Fruit fly (Drosophila melanogaster) whole organism, embryonic: ENCODE measurements around the gene Ugt36F1.

Experiments
- CG11398 ChIP-seq: fragments of 200-800 bp; sonication (Bioruptor generic); optimal IDR thresholded peaks from 2 replicates; lab custom pipeline; 2016; ENCODE audit warnings: missing biosample characterization, missing genetic modification characterization
- CG12391 ChIP-seq: fragments of 200-800 bp; sonication (Bioruptor generic); optimal IDR thresholded peaks from 3 replicates; lab custom pipeline; 2018; ENCODE audit warnings: missing biosample characterization, mild to moderate bottlenecking, missing genetic modification characterization, moderate library complexity
- CG14014 ChIP-seq: fragments of 200-800 bp; sonication (Bioruptor generic); IDR thresholded peaks from 2 replicates; pipeline ENCODE4 v1.3.6; 2022; ENCODE audit warnings: missing biosample characterization, missing genetic modification characterization
- CG14860 ChIP-seq: fragments of 200-800 bp; sonication (Bioruptor generic); IDR thresholded peaks from 3 replicates; pipeline ENCODE4 v1.3.6; 2022; ENCODE audit warnings: missing biosample characterization, missing genetic modification characterization; ENCODE audit not compliant: partially characterized antibody
- CG15514 ChIP-seq: fragments of 200-800 bp; sonication (Bioruptor generic); optimal IDR thresholded peaks from 3 replicates; lab custom pipeline; 2017; ENCODE audit warnings: missing biosample characterization, missing genetic modification characterization, mild to moderate bottlenecking, moderate library complexity, missing genetic modification reagents
- CG16863 ChIP-seq: fragments of 200-800 bp; sonication (Bioruptor generic); optimal IDR thresholded peaks from 3 replicates; lab custom pipeline; 2016; ENCODE audit warnings: missing biosample characterization, missing genetic modification characterization
- CG18262 ChIP-seq: fragments of 200-800 bp; optimal IDR thresholded peaks from 3 replicates; lab custom pipeline; 2019; ENCODE audit warnings: missing biosample characterization, mild to moderate bottlenecking, missing genetic modification characterization, moderate library complexity
- CG30020 ChIP-seq: fragments of 200-800 bp; optimal IDR thresholded peaks from 2 replicates; lab custom pipeline; 2019; ENCODE audit warnings: missing biosample characterization, mild to moderate bottlenecking, missing genetic modification characterization, moderate library complexity
- CG3163 ChIP-seq: fragments of 200-800 bp; sonication (Bioruptor generic); optimal IDR thresholded peaks from 3 replicates; lab custom pipeline; 2016; ENCODE audit warnings: missing biosample characterization, missing genetic modification characterization
- CG34422 ChIP-seq: fragments of 200-800 bp; sonication (Bioruptor generic); IDR thresholded peaks from 3 replicates; pipeline ENCODE4 v1.3.6; 2022; ENCODE audit warnings: missing biosample characterization, missing genetic modification characterization
- CG7271 ChIP-seq: fragments of 200-800 bp; sonication (Bioruptor generic); optimal IDR thresholded peaks from 2 replicates; lab custom pipeline; 2018; ENCODE audit warnings: missing biosample characterization, mild to moderate bottlenecking, missing genetic modification characterization, moderate library complexity
- CG7745 ChIP-seq: fragments of 200-800 bp; sonication (Bioruptor generic); optimal IDR thresholded peaks from 2 replicates; lab custom pipeline; 2018; ENCODE audit warnings: missing biosample characterization, mild to moderate bottlenecking, missing genetic modification characterization, moderate library complexity
- CG7839 ChIP-seq: fragments of 200-800 bp; sonication (Bioruptor generic); optimal IDR thresholded peaks from 3 replicates; lab custom pipeline; 2018; ENCODE audit warnings: missing biosample characterization, mild to moderate bottlenecking, missing genetic modification characterization, moderate library complexity
- CG8281 ChIP-seq: fragments of 200-800 bp; sonication (Bioruptor generic); optimal IDR thresholded peaks from 2 replicates; lab custom pipeline; 2018; ENCODE audit warnings: missing biosample characterization, mild to moderate bottlenecking, missing genetic modification characterization, moderate library complexity
- CG8944 ChIP-seq: fragments of 200-800 bp; sonication (Bioruptor generic); optimal IDR thresholded peaks from 3 replicates; lab custom pipeline; 2016; ENCODE audit warnings: missing biosample characterization, missing genetic modification characterization
- Doc3 ChIP-seq: fragments of 200-800 bp; sonication (Bioruptor generic); IDR thresholded peaks from 3 replicates; pipeline ENCODE4 v1.3.6; 2022; ENCODE audit warnings: missing biosample characterization, missing genetic modification characterization; ENCODE audit not compliant: partially characterized antibody
- Gug ChIP-seq: fragments of 200-800 bp; sonication (Bioruptor generic); IDR thresholded peaks from 4 replicates; pipeline ENCODE4 v1.3.6; 2022; ENCODE audit warnings: missing biosample characterization, missing genetic modification characterization
- HLH54F ChIP-seq: fragments of 200-800 bp; sonication (Bioruptor generic); optimal IDR thresholded peaks from 3 replicates; lab custom pipeline; 2016; ENCODE audit warnings: missing biosample characterization, missing genetic modification characterization
- HmgZ ChIP-seq: fragments of 200-800 bp; sonication (Bioruptor generic); optimal IDR thresholded peaks from 2 replicates; lab custom pipeline; 2018; ENCODE audit warnings: missing biosample characterization, mild to moderate bottlenecking, missing genetic modification characterization
- Hmx ChIP-seq: fragments of 200-800 bp; sonication (Bioruptor generic); optimal IDR thresholded peaks from 2 replicates; lab custom pipeline; 2016; ENCODE audit warnings: missing biosample characterization, missing genetic modification characterization
- Hr3 ChIP-seq: fragments of 200-800 bp; sonication (Bioruptor generic); optimal IDR thresholded peaks from 3 replicates; lab custom pipeline; 2016; ENCODE audit warnings: missing biosample characterization, missing genetic modification characterization
- Lhr ChIP-seq: fragments of 200-800 bp; sonication (Bioruptor generic); optimal IDR thresholded peaks from 3 replicates; lab custom pipeline; 2017; ENCODE audit warnings: mild to moderate bottlenecking, missing biosample characterization, missing genetic modification reagents, missing genetic modification characterization
- Lpt ChIP-seq: fragments of >200 bp; optimal IDR thresholded peaks from 2 replicates; lab custom pipeline; 2018; ENCODE audit warnings: missing biosample characterization, missing genetic modification characterization
- MBD-R2 ChIP-seq: fragments of 200-800 bp; sonication (Bioruptor generic); IDR thresholded peaks from 2 replicates; pipeline ENCODE4 v1.3.6; 2022; ENCODE audit warnings: missing biosample characterization, missing genetic modification characterization
- Nf-YB ChIP-seq: fragments of 200-800 bp; sonication (Bioruptor generic); optimal IDR thresholded peaks from 3 replicates; lab custom pipeline; 2019; ENCODE audit warnings: missing biosample characterization, mild to moderate bottlenecking, missing genetic modification characterization, moderate library complexity
- Nf-YC ChIP-seq: fragments of 200-800 bp; optimal IDR thresholded peaks from 3 replicates; lab custom pipeline; 2019; ENCODE audit warnings: missing biosample characterization, mild to moderate bottlenecking, missing genetic modification characterization, moderate library complexity
- PHDP ChIP-seq: fragments of 200-800 bp; sonication (Bioruptor generic); optimal IDR thresholded peaks from 3 replicates; lab custom pipeline; 2018; ENCODE audit warnings: missing biosample characterization, mild to moderate bottlenecking, missing genetic modification characterization, moderate library complexity
- Scr ChIP-seq: fragments of 200-800 bp; sonication (Bioruptor generic); IDR thresholded peaks from 2 replicates; pipeline ENCODE4 v1.3.6; 2022; ENCODE audit warnings: missing biosample characterization, missing genetic modification characterization; ENCODE audit not compliant: partially characterized antibody
- Sox100B ChIP-seq: fragments of 200-800 bp; sonication (Bioruptor generic); optimal IDR thresholded peaks from 3 replicates; lab custom pipeline; 2018; ENCODE audit warnings: missing biosample characterization, mild to moderate bottlenecking, missing genetic modification characterization
- Sry-δ ChIP-seq: fragments of 200-800 bp; sonication (Bioruptor generic); optimal IDR thresholded peaks from 2 replicates; lab custom pipeline; 2016; ENCODE audit warnings: missing biosample characterization, missing genetic modification characterization
- Xbp1 ChIP-seq: fragments of 200-800 bp; sonication (Bioruptor generic); optimal IDR thresholded peaks from 3 replicates; lab custom pipeline; 2016; ENCODE audit warnings: missing biosample characterization, mild to moderate bottlenecking, missing genetic modification characterization
- Xrp1 ChIP-seq: fragments of 200-800 bp; sonication (Bioruptor generic); IDR thresholded peaks from 2 replicates; pipeline ENCODE4 v1.3.6; 2022; ENCODE audit warnings: missing biosample characterization, missing genetic modification characterization
- ato ChIP-seq: fragments of 200-800 bp; sonication (Bioruptor generic); IDR thresholded peaks from 2 replicates; pipeline ENCODE4 v1.3.6; 2022; ENCODE audit warnings: missing biosample characterization, missing genetic modification characterization; ENCODE audit not compliant: partially characterized antibody
- bbx ChIP-seq: fragments of 200-800 bp; sonication (Bioruptor generic); IDR thresholded peaks from 2 replicates; pipeline ENCODE4 v1.3.6; 2022; ENCODE audit warnings: missing biosample characterization, missing genetic modification characterization; ENCODE audit not compliant: partially characterized antibody
- crc ChIP-seq: fragments of 200-800 bp; sonication (Bioruptor generic); optimal IDR thresholded peaks from 2 replicates; lab custom pipeline; 2016; ENCODE audit warnings: missing biosample characterization, missing genetic modification characterization
- ewg ChIP-seq: fragments of 200-800 bp; sonication (Bioruptor generic); optimal IDR thresholded peaks from 3 replicates; lab custom pipeline; 2017; ENCODE audit warnings: mild to moderate bottlenecking, missing biosample characterization, missing genetic modification reagents, missing genetic modification characterization
- gfzf ChIP-seq: fragments of 200-800 bp; sonication (Bioruptor generic); optimal IDR thresholded peaks from 2 replicates; lab custom pipeline; 2016; ENCODE audit warnings: missing biosample characterization, mild to moderate bottlenecking, missing genetic modification characterization, moderate library complexity
- gro ChIP-seq: fragments of 200-800 bp; sonication (Bioruptor generic); optimal IDR thresholded peaks from 2 replicates; lab custom pipeline; 2016; ENCODE audit warnings: missing biosample characterization, missing genetic modification characterization
- gsb-n ChIP-seq: fragments of 200-800 bp; sonication (Bioruptor generic); optimal IDR thresholded peaks from 3 replicates; lab custom pipeline; 2018; ENCODE audit warnings: missing biosample characterization, mild to moderate bottlenecking, missing genetic modification characterization
- insv ChIP-seq, 2 experiments: fragments of 200-800 bp; sonication (Bioruptor generic); optimal IDR thresholded peaks; 3 replicates each; lab custom pipeline; 2016 to 2018; ENCODE audit warnings: missing biosample characterization in 2 of 2, missing genetic modification characterization in 2 of 2
- lmd ChIP-seq: fragments of 200-800 bp; sonication (Bioruptor generic); IDR thresholded peaks from 2 replicates; pipeline ENCODE4 v1.3.6; 2022; ENCODE audit warnings: missing biosample characterization, missing genetic modification characterization
- org-1 ChIP-seq: fragments of 200-800 bp; sonication (Bioruptor generic); optimal IDR thresholded peaks from 2 replicates; lab custom pipeline; 2017; ENCODE audit warnings: missing biosample characterization, missing genetic modification characterization
- pfk ChIP-seq: fragments of 200-800 bp; sonication (Bioruptor generic); optimal IDR thresholded peaks from 2 replicates; lab custom pipeline; 2018; ENCODE audit warnings: missing biosample characterization, mild to moderate bottlenecking, missing genetic modification characterization, moderate library complexity
- sug ChIP-seq: fragments of 200-800 bp; optimal IDR thresholded peaks from 2 replicates; lab custom pipeline; 2019; ENCODE audit warnings: missing biosample characterization, mild to moderate bottlenecking, missing genetic modification characterization, moderate library complexity
- unc-4 ChIP-seq: fragments of 200-800 bp; sonication (Bioruptor generic); IDR thresholded peaks from 2 replicates; pipeline ENCODE4 v1.3.6; 2022; ENCODE audit warnings: missing biosample characterization, missing genetic modification characterization; ENCODE audit not compliant: partially characterized antibody
- vnd ChIP-seq: fragments of 200-800 bp; sonication (Bioruptor generic); IDR thresholded peaks from 3 replicates; pipeline ENCODE4 v1.3.6; 2022; ENCODE audit warnings: missing biosample characterization, missing genetic modification characterization; ENCODE audit not compliant: partially characterized antibody
- zfh2 ChIP-seq: fragments of 200-800 bp; sonication (Bioruptor generic); optimal IDR thresholded peaks from 2 replicates; lab custom pipeline; 2016; ENCODE audit warnings: missing biosample characterization, missing genetic modification characterization

The Ugt36F1 gene

DNA sequence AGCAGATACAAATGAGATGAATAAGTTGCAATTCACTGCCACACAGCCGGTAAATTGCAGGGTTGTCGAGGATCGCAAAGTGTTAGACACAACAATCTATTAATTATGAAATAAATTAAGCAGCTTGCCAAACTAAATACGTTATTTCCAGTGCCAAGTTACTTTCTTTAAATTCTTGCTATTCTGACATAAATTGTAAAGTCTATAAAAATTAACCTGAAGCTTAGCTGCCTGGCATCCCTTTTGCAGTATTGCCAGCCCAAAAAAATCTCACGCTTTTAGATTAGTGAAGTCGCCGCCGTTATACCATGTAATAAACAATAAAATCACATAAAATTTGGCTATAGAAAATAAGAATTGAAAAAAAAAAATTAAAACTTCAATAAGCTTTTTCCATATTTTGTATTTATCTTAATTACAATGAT lies 38.5 kb downstream of the Ugt36F1 start (continued):
- TF ChIP-seq HLH54F (GFP tag; lab: Kevin White, UChicago) = peak; percentile 92
- peak; percentile 44 for TF ChIP-seq Sry-δ (GFP tag; lab: Kevin White, UChicago)
- no peak for TF ChIP-seq CG7745 (tag; lab: Kevin White, UChicago)
- peak; percentile 64 for TF ChIP-seq CG7271 (tag; lab: Kevin White, UChicago)
- TF ChIP-seq CG14860 (GFP tag; lab: Robert Waterston, UW) = 0 out of 3 replicates have a peak, but pooled peaks have one; percentile 11
- TF ChIP-seq ato (GFP tag; lab: Robert Waterston, UW) = no peak
- TF ChIP-seq gfzf (GFP tag; lab: Kevin White, UChicago) = no peak
- peak; percentile 76 for TF ChIP-seq gro (GFP tag; lab: Kevin White, UChicago)
- TF ChIP-seq crc (GFP tag; lab: Kevin White, UChicago) = peak; percentile 85
- TF ChIP-seq CG14014 = peak; percentile 87
- TF ChIP-seq Nf-YC (tag; lab: Kevin White, UChicago) = peak; percentile 83
- peak; percentile 38; the same call in 1 of the 2 replicates for TF ChIP-seq Scr (GFP tag; lab: Robert Waterston, UW)
- TF ChIP-seq Xrp1 (GFP tag; lab: Robert Waterston, UW) = peak; percentile 94
- peak; percentile 86 for TF ChIP-seq Gug (GFP tag; lab: Robert Waterston, UW)
- peak; percentile 52 for TF ChIP-seq CG30020
- peak; percentile 84 for TF ChIP-seq lmd (GFP tag; lab: Robert Waterston, UW)
- peak; percentile 75 for TF ChIP-seq Hmx (GFP tag; lab: Kevin White, UChicago)
- TF ChIP-seq ewg = peak; percentile 83
- TF ChIP-seq Sox100B (GFP tag; lab: Kevin White, UChicago) = peak; percentile 84
- peak; percentile 73 for TF ChIP-seq CG8281 (tag; lab: Kevin White, UChicago)
- TF ChIP-seq CG16863 (GFP tag; lab: Kevin White, UChicago) = peak; percentile 82
- TF ChIP-seq bbx (GFP tag; lab: Robert Waterston, UW) = no peak
- TF ChIP-seq org-1 (GFP tag; lab: Kevin White, UChicago) = peak; percentile 83
- TF ChIP-seq zfh2 (GFP tag; lab: Kevin White, UChicago) = peak; percentile 93
- TF ChIP-seq Nf-YB (GFP tag; lab: Kevin White, UChicago) = peak; percentile 69
- TF ChIP-seq Lpt (GFP tag; lab: Kevin White, UChicago) = no peak
- peak; percentile 66 for TF ChIP-seq CG3163 (GFP tag; lab: Kevin White, UChicago)
- peak; percentile 87 for TF ChIP-seq Hr3 (GFP tag; lab: Kevin White, UChicago)
- TF ChIP-seq vnd (GFP tag; lab: Robert Waterston, UW) = no peak

DNA sequence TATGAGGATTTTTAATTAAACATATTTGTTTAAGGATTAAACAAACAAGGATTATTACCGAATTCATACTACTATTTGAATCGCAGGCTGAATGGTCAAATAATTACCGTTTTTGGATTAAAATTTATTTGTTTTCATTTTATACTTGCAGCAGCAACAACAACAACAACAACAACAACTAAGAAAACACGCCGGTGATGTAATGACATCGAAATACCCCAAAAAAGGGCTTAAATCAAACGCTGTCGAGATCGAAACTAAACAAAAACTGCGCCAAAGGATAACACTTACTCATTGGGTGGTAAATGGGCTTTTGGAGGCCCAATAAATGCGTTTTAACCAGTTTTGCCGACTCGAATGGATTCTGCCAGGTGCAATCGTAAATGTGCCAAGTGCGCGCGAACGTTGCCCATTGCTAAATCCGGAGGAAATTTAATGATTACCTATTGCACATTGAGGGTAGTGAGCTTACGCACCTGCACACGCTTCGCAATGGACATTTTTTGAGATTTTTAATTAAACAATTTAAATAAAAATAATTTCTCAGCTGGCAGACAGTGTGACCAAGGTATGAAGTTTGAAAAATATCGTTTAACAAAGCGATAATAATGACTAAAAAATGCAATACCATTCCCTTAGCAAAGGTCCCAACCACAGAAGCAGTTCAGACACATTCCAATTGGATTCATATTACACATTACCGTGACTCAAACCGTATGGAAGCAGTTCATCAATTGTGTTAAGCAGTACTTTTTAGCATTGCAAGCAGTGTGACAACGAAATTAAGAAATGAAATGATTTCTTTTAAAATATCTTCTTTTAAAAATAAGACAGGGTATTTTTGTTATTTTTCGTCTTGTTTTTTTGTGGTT lies 39.8 kb downstream of the Ugt36F1 start, which contains the start of the genes CG10602 and mRpL13:
Gene CG10602 (minus strand): TSS at position 588 of the 872 bp plus-strand sequence.
Gene mRpL13 (minus strand): TSS at position 588 of the 872 bp plus-strand sequence.
- peak; percentile 97 for TF ChIP-seq Lhr (GFP tag; lab: Kevin White, UChicago)
- 0 out of 2 replicates have a peak, but pooled peaks have one; percentile 13 for TF ChIP-seq unc-4 (GFP tag; lab: Robert Waterston, UW)
- peak; percentile 56 for TF ChIP-seq CG15514 (GFP tag; lab: Kevin White, UChicago)
- TF ChIP-seq MBD-R2 (GFP tag; lab: Robert Waterston, UW) = peak; percentile 81
- no peak for TF ChIP-seq pfk
- TF ChIP-seq CG7839 (tag; lab: Kevin White, UChicago) = peak; percentile 5
- no peak for TF ChIP-seq PHDP (tag; lab: Kevin White, UChicago)
- TF ChIP-seq sug (tag; lab: Kevin White, UChicago) = peak; percentile 47
- peak; percentile 29 for TF ChIP-seq CG12391 (tag; lab: Kevin White, UChicago)
- TF ChIP-seq CG34422 (GFP tag; lab: Robert Waterston, UW) = peak; percentile 61; the same call in 2 of the 3 replicates
- TF ChIP-seq Xbp1 (GFP tag; lab: Kevin White, UChicago) = peak; percentile 24
- no peak for TF ChIP-seq CG11398 (GFP tag; lab: Kevin White, UChicago)
- TF ChIP-seq gsb-n (tag; lab: Kevin White, UChicago) = peak; percentile 19
- TF ChIP-seq Doc3 = no peak
- peak; percentile 10 for TF ChIP-seq CG8944 (GFP tag; lab: Kevin White, UChicago)
- no peak for TF ChIP-seq CG18262 (tag; lab: Kevin White, UChicago)
- peak; percentile 98 to 100 for TF ChIP-seq insv (GFP tag; optimal IDR thresholded peaks at IDR 0.05; lab: Kevin White, UChicago)
- TF ChIP-seq HmgZ (tag; lab: Kevin White, UChicago) = peak; percentile 77
